Worm (Caenorhabditis elegans): ENCODE measurements around the gene Y4C6B.7.

DNA sequence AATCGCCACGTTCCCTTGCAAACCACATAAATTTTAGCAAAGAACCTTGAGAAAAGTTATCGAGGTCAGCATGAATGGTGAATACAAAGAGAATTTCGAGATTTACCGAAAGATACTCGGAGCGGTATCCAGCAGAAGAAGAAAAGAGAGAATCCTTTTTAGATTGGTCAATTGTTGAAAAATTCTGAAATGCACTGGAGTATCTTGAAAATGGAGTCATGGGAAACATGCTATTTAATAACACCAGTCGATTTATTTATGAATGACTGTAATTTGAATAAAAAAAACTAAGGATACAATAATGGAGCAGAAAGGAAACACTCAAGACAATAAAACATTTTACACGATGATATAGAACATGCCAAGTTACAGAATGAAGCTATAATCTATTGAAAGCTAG, 36.7 kb upstream of the Y4C6B.7 start:
- TF ChIP-seq lsy-12 (tag; optimal IDR thresholded peaks at IDR 0.05) (no peak), snpc-4 (tag; optimal IDR thresholded peaks at IDR 0.05) (no peak), nhr-12 (tag; optimal IDR thresholded peaks at IDR 0.05) (no peak), pha-4 (tag; optimal IDR thresholded peaks at IDR 0.05) (no peak), nhr-77 (tag; optimal IDR thresholded peaks at IDR 0.05) (no peak), sea-2 (GFP tag; optimal IDR thresholded peaks at IDR 0.05) (no peak), zag-1 (tag; optimal IDR thresholded peaks at IDR 0.05) (no peak), aly-2 (tag; optimal IDR thresholded peaks at IDR 0.05) (no peak), nhr-76 (tag; optimal IDR thresholded peaks at IDR 0.05) (no peak), unc-39 (tag; optimal IDR thresholded peaks at IDR 0.05) (no peak), nfya-1 (tag; optimal IDR thresholded peaks at IDR 0.05; ENCODE audit: insufficient read depth) (no peak), nhr-25 (tag; optimal IDR thresholded peaks at IDR 0.05) (peak; percentile 24), mdl-1 (tag; optimal IDR thresholded peaks at IDR 0.05) (no peak)
